Fruit fly (Drosophila melanogaster) whole organism, prepupa: ENCODE results near the gene CG43391.

Source experiments
- CG11762 ChIP-seq: fragments of 200-800 bp; sonication (Bioruptor generic); optimal IDR thresholded peaks from 3 replicates; lab custom pipeline; 2016; ENCODE audit warnings: missing biosample characterization, missing genetic modification characterization; ENCODE audit not compliant: insufficient read depth
- CG16779 ChIP-seq: fragments of 200-800 bp; sonication (Bioruptor generic); optimal IDR thresholded peaks from 3 replicates; lab custom pipeline; 2017; ENCODE audit warnings: missing biosample characterization, mild to moderate bottlenecking, missing genetic modification characterization
- CG6792 ChIP-seq: fragments of 200-800 bp; sonication (Bioruptor generic); optimal IDR thresholded peaks from 3 replicates; lab custom pipeline; 2016; ENCODE audit warnings: missing biosample characterization, missing genetic modification characterization
- Eip75B ChIP-seq: fragments of 200-800 bp; sonication (Bioruptor generic); optimal IDR thresholded peaks from 3 replicates; lab custom pipeline; 2016; ENCODE audit warnings: missing biosample characterization, missing genetic modification characterization
- Sox102F ChIP-seq: fragments of 200-800 bp; sonication (Bioruptor generic); optimal IDR thresholded peaks from 2 replicates; lab custom pipeline; 2016; ENCODE audit warnings: missing biosample characterization, mild to moderate bottlenecking, missing genetic modification characterization
- fd85E ChIP-seq: fragments of 200-800 bp; sonication (Bioruptor generic); optimal IDR thresholded peaks from 3 replicates; lab custom pipeline; 2016; ENCODE audit warnings: missing biosample characterization, missing genetic modification characterization
- ss ChIP-seq, 2 experiments: fragments of 200-800 bp; sonication (Bioruptor generic); optimal IDR thresholded peaks; 2 replicates in 1 of 2; 3 replicates in 1 of 2; lab custom pipeline; 2017 to 2018; ENCODE audit warnings: mild to moderate bottlenecking in 2 of 2, missing biosample characterization in 2 of 2, missing genetic modification characterization in 2 of 2, moderate library complexity in 1 of 2

dm6 chr3L:11624281-11624680 is 43.5 kb upstream of the CG43391 start, which contains the start of gene Akr1B:
- TF ChIP-seq Sox102F (GFP tag; lab: Kevin White, UChicago) (no peak), CG11762 (GFP tag; lab: Kevin White, UChicago) (no peak), ss (GFP tag; optimal IDR thresholded peaks at IDR 0.05; lab: Kevin White, UChicago) (no peak), CG16779 (tag; lab: Kevin White, UChicago) (no peak), fd85E (GFP tag; lab: Kevin White, UChicago) (no peak), Eip75B (GFP tag; lab: Kevin White, UChicago) (no peak), CG6792 (GFP tag; lab: Kevin White, UChicago) (no peak)
